Fruit fly (Drosophila melanogaster): ENCODE results near the gene CG17726.
A peak's percentile ranks its signal among the peaks of the same experiment; 100 is the strongest.

Gene CG17726

DNA sequence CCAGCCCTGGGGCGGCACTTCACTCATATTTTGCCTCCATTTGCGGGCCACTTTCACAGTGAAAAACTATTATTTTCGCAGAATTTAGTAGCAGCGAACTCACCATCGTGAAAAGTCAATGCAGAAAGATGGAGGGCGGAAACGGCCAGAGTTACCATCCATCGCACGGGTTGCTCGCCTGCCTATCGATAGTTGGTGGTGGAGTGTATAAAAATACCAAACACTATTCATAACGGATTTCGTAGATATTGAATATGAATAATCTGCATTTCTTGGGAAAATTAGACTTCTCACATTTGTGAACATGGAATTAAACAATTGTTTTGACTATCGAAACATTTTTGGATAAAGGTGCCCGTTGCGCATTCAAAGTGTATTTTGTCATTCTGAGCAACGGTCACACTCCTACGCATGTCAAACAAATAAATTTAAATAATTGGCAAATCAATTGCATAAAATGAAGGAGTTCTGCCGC is 10.4 kb upstream of the CG17726 start, which contains the start of the genes RpS25 and CG4820 (continued):
- TF ChIP-seq NFAT (GFP tag; IDR thresholded peaks at IDR 0.05) (peak; percentile 89), CG18262 (tag; optimal IDR thresholded peaks at IDR 0.05) (peak; percentile 81), CG2120 (GFP tag; optimal IDR thresholded peaks at IDR 0.05) (peak; percentile 78), Six4 (GFP tag; optimal IDR thresholded peaks at IDR 0.05) (peak; percentile 71), lov (optimal IDR thresholded peaks at IDR 0.05) (no peak), lov (GFP tag; IDR thresholded peaks at IDR 0.05) (peak; percentile 89), Opbp (GFP tag; IDR thresholded peaks at IDR 0.05; ENCODE audit: partially characterized antibody) (peak; percentile 76), CG2678 (tag; optimal IDR thresholded peaks at IDR 0.05) (peak; percentile 85), CG17361 (GFP tag; IDR thresholded peaks at IDR 0.05) (peak; percentile 88), CG3407 (GFP tag; optimal IDR thresholded peaks at IDR 0.05) (peak; percentile 87), maf-S (GFP tag; optimal IDR thresholded peaks at IDR 0.05) (peak; percentile 88), CG4617 (GFP tag; optimal IDR thresholded peaks at IDR 0.05; ENCODE audit: borderline replicate concordance) (peak; percentile 97), CG1233 (GFP tag; optimal IDR thresholded peaks at IDR 0.05) (peak; percentile 94), CG32767 (GFP tag; IDR thresholded peaks at IDR 0.05) (peak; percentile 66; the same call in 1 of the 2 replicates), Tbp (GFP tag; optimal IDR thresholded peaks at IDR 0.05) (peak; percentile 55), lilli (GFP tag; optimal IDR thresholded peaks at IDR 0.05) (peak; percentile 84), CG13775 (GFP tag; optimal IDR thresholded peaks at IDR 0.05) (peak; percentile 97), sr (GFP tag; IDR thresholded peaks at IDR 0.05) (peak; percentile 82), trh (GFP tag; optimal IDR thresholded peaks at IDR 0.05) (peak; percentile 86), CG30403 (GFP tag; optimal IDR thresholded peaks at IDR 0.05) (peak; percentile 85), BEAF-32 (GFP tag; optimal IDR thresholded peaks at IDR 0.05) (peak; percentile 96), chinmo (GFP tag; IDR thresholded peaks at IDR 0.05; ENCODE audit: partially characterized antibody) (no peak), CG6175 (GFP tag; IDR thresholded peaks at IDR 0.05) (peak; percentile 84), mld (GFP tag; IDR thresholded peaks at IDR 0.05; ENCODE audit: partially characterized antibody) (peak; percentile 65; the same call in 1 of the 3 replicates), CG6791 (GFP tag; IDR thresholded peaks at IDR 0.05; ENCODE audit: partially characterized antibody) (peak; percentile 80), ewg (GFP tag; optimal IDR thresholded peaks at IDR 0.05) (peak; percentile 95), B-H2 (GFP tag; optimal IDR thresholded peaks at IDR 0.05) (peak; percentile 94), sisA (GFP tag; IDR thresholded peaks at IDR 0.05) (peak; percentile 40; the same call in 1 of the 2 replicates), CG11723 (GFP tag; optimal IDR thresholded peaks at IDR 0.05) (peak; percentile 88), Lpt (GFP tag; optimal IDR thresholded peaks at IDR 0.05) (no peak), Fer3 (tag; optimal IDR thresholded peaks at IDR 0.05) (peak; percentile 91), crp (GFP tag; optimal IDR thresholded peaks at IDR 0.05) (peak in 1 of 2 experiments; percentile 66), Optix (GFP tag; IDR thresholded peaks at IDR 0.05) (peak; percentile 81), jigr1 (GFP tag; IDR thresholded peaks at IDR 0.05) (no peak), CG1647 (GFP tag; optimal IDR thresholded peaks at IDR 0.05) (peak; percentile 82), CG8290 (GFP tag; optimal IDR thresholded peaks at IDR 0.05) (peak; percentile 89), CG8290 (tag; optimal IDR thresholded peaks at IDR 0.05) (peak; percentile 89 to 97), CG32532 (GFP tag; IDR thresholded peaks at IDR 0.05) (peak; percentile 89), Hr3 (GFP tag; optimal IDR thresholded peaks at IDR 0.05) (peak; percentile 71), hbn (GFP tag; IDR thresholded peaks at IDR 0.05; ENCODE audit: partially characterized antibody) (peak; percentile 83), tll (GFP tag; optimal IDR thresholded peaks at IDR 0.05) (peak; percentile 40 to 90), CG14710 (tag; optimal IDR thresholded peaks at IDR 0.05) (peak; percentile 96), Fer1 (GFP tag; optimal IDR thresholded peaks at IDR 0.05) (peak; percentile 96), crc (GFP tag; optimal IDR thresholded peaks at IDR 0.05) (peak; percentile 88), CG8359 (GFP tag; optimal IDR thresholded peaks at IDR 0.05; ENCODE audit: borderline replicate concordance) (peak; percentile 84), ems (GFP tag; optimal IDR thresholded peaks at IDR 0.05) (peak; percentile 79), Stat92E (GFP tag; optimal IDR thresholded peaks at IDR 0.05) (peak in 1 of 3 experiments; percentile 66), HHEX (GFP tag; optimal IDR thresholded peaks at IDR 0.05) (peak; percentile 95), PHDP (tag; optimal IDR thresholded peaks at IDR 0.05) (peak; percentile 91), Dfd (GFP tag; optimal IDR thresholded peaks at IDR 0.05) (no peak)

Measured in whole organism, embryonic.